Worm (Caenorhabditis elegans) whole organism, mixed stage, embryonic: ENCODE results near the gene fbxa-50.

ENCODE experiments used
- M03D4.4 ChIP-seq: sonication (generic microtip); optimal IDR thresholded peaks from 2 replicates; lab custom pipeline; 2017; ENCODE audit warnings: mild to moderate bottlenecking, missing genetic modification characterization, missing compliant biosample characterization
- bed-3 ChIP-seq: fragments of 200-800 bp; sonication (Bioruptor generic); optimal IDR thresholded peaks from 3 replicates; lab custom pipeline; 2018; ENCODE audit warnings: mild to moderate bottlenecking, missing genetic modification characterization, moderate library complexity, missing compliant biosample characterization
- blmp-1 ChIP-seq: fragments of 150-350 bp; optimal IDR thresholded peaks from 2 replicates; lab custom pipeline; 2014; ENCODE audit warnings: missing biosample characterization, missing genetic modification characterization
- ceh-39 ChIP-seq: fragments of 150-350 bp; optimal IDR thresholded peaks from 2 replicates; lab custom pipeline; 2014; ENCODE audit warnings: missing biosample characterization, missing genetic modification characterization
- ceh-43 ChIP-seq: fragments of 200-800 bp; sonication (Bioruptor generic); optimal IDR thresholded peaks from 2 replicates; lab custom pipeline; 2018; ENCODE audit warnings: mild to moderate bottlenecking, missing genetic modification characterization, moderate library complexity, missing compliant biosample characterization
- ceh-83 ChIP-seq: fragments of 200-800 bp; sonication (Bioruptor generic); optimal IDR thresholded peaks from 2 replicates; lab custom pipeline; 2018; ENCODE audit warnings: mild to moderate bottlenecking, missing genetic modification characterization, missing compliant biosample characterization
- ces-1 ChIP-seq: fragments of 150-350 bp; optimal IDR thresholded peaks from 2 replicates; lab custom pipeline; 2014; ENCODE audit warnings: missing biosample characterization, missing genetic modification reagents, missing genetic modification characterization
- drap-1 ChIP-seq: fragments of 200-800 bp; sonication (Bioruptor generic); optimal IDR thresholded peaks from 3 replicates; lab custom pipeline; 2018; ENCODE audit warnings: mild to moderate bottlenecking, missing genetic modification characterization, missing compliant biosample characterization
- elt-1 ChIP-seq: sonication (generic microtip); optimal IDR thresholded peaks from 2 replicates; lab custom pipeline; 2017; ENCODE audit warnings: missing genetic modification characterization, mild to moderate bottlenecking, missing compliant biosample characterization, antibody characterized with exemption, moderate library complexity, borderline replicate concordance; ENCODE audit not compliant: insufficient read depth
- elt-3 ChIP-seq: fragments of 150-350 bp; optimal IDR thresholded peaks from 2 replicates; lab custom pipeline; 2014; ENCODE audit warnings: missing biosample characterization, missing genetic modification characterization
- flh-1 ChIP-seq: fragments of 200-800 bp; sonication (Bioruptor generic); optimal IDR thresholded peaks from 2 replicates; lab custom pipeline; 2018; ENCODE audit warnings: mild to moderate bottlenecking, missing genetic modification characterization, moderate library complexity, missing compliant biosample characterization
- ham-2 ChIP-seq: fragments of 200-800 bp; sonication (Bioruptor generic); optimal IDR thresholded peaks from 2 replicates; lab custom pipeline; 2018; ENCODE audit warnings: mild to moderate bottlenecking, missing genetic modification characterization, missing compliant biosample characterization
- hlh-1 ChIP-seq: fragments of 150-350 bp; optimal IDR thresholded peaks from 2 replicates; lab custom pipeline; 2014; ENCODE audit warnings: missing biosample characterization, missing genetic modification reagents, missing genetic modification characterization
- lin-13 ChIP-seq: fragments of 150-350 bp; optimal IDR thresholded peaks from 2 replicates; lab custom pipeline; 2014; ENCODE audit warnings: missing biosample characterization, missing genetic modification characterization
- lsy-2 ChIP-seq: fragments of 150-350 bp; optimal IDR thresholded peaks from 2 replicates; lab custom pipeline; 2014; ENCODE audit warnings: missing biosample characterization, missing genetic modification characterization
- mab-5 ChIP-seq: fragments of 150-350 bp; optimal IDR thresholded peaks from 2 replicates; lab custom pipeline; 2014; ENCODE audit warnings: missing biosample characterization, missing genetic modification characterization
- mep-1 ChIP-seq: fragments of 150-350 bp; optimal IDR thresholded peaks from 2 replicates; lab custom pipeline; 2017; ENCODE audit warnings: missing biosample characterization, missing genetic modification reagents, missing genetic modification characterization, inconsistent platforms
- mls-2 ChIP-seq: sonication (generic microtip); optimal IDR thresholded peaks from 2 replicates; lab custom pipeline; 2016; ENCODE audit warnings: mild to moderate bottlenecking, missing genetic modification characterization, moderate library complexity, missing compliant biosample characterization
- nhr-12 ChIP-seq: fragments of 150-350 bp; optimal IDR thresholded peaks from 2 replicates; lab custom pipeline; 2014; ENCODE audit warnings: missing biosample characterization, missing genetic modification characterization
- nhr-237 ChIP-seq: fragments of 150-350 bp; optimal IDR thresholded peaks from 2 replicates; lab custom pipeline; 2014; ENCODE audit warnings: missing biosample characterization, missing genetic modification characterization
- nhr-76 ChIP-seq: sonication (generic microtip); optimal IDR thresholded peaks from 2 replicates; lab custom pipeline; 2017; ENCODE audit warnings: missing biosample characterization, missing genetic modification characterization
- sem-2 ChIP-seq: fragments of 200-800 bp; sonication (Bioruptor generic); optimal IDR thresholded peaks from 2 replicates; lab custom pipeline; 2018; ENCODE audit warnings: mild to moderate bottlenecking, missing genetic modification characterization, missing compliant biosample characterization
- snpc-4 ChIP-seq: fragments of 150-350 bp; optimal IDR thresholded peaks from 2 replicates; lab custom pipeline; 2014; ENCODE audit warnings: missing biosample characterization, missing genetic modification characterization
- sptf-1 ChIP-seq: sonication (generic microtip); optimal IDR thresholded peaks from 2 replicates; lab custom pipeline; 2017; ENCODE audit warnings: mild to moderate bottlenecking, missing genetic modification characterization, moderate library complexity, missing compliant biosample characterization
- unc-120 ChIP-seq: sonication (generic microtip); optimal IDR thresholded peaks from 2 replicates; lab custom pipeline; 2017; ENCODE audit warnings: missing genetic modification characterization, missing compliant biosample characterization; ENCODE audit not compliant: poor library complexity, severe bottlenecking
- unc-39 ChIP-seq: fragments of 150-350 bp; optimal IDR thresholded peaks from 2 replicates; lab custom pipeline; 2014; ENCODE audit warnings: missing biosample characterization, missing genetic modification characterization
- unc-62 ChIP-seq: fragments of 150-350 bp; optimal IDR thresholded peaks from 2 replicates; lab custom pipeline; 2014; ENCODE audit warnings: missing biosample characterization, missing genetic modification reagents, missing genetic modification characterization
- ztf-11 ChIP-seq: fragments of 150-350 bp; optimal IDR thresholded peaks from 2 replicates; lab custom pipeline; 2014; ENCODE audit warnings: missing biosample characterization, missing genetic modification characterization

The fbxa-50 gene

DNA sequence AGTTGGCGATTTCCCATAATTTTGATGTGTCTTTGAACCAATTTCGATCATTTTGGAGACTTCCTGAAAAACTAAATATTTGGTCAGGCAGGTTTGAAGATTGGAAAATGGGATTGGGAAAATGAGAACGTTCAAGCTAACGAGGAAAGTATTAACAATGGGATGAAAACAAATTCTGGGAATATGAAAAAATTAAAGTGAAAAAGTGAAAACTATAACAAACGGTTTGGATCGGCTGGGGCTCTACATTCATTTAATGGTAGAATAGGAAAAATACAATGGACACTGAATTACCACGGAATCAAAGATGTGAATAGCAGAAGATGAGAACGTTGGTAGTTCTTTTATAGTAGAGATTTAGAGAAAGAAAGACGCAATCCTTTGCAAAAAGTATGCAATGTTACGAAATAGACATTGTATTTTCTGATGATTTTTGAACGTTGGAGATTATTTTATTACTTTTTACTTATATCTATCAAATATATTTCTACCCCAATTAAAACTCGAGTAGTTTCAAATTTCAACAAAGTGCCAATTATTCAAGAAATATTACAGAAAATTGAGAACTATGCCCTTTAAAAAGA lies at the start of gene fbxa-50:
Gene fbxa-50, minus strand, starts transcription at position 51 of the 584 bp plus-strand sequence.
- TF ChIP-seq snpc-4 (tag; lab: Kevin White, UChicago) (no peak), nhr-12 (tag; lab: Kevin White, UChicago) (no peak), flh-1 (no peak), unc-39 (tag; lab: Kevin White, UChicago) (no peak), mab-5 (tag; lab: Kevin White, UChicago) (no peak), M03D4.4 (tag; lab: Kevin White, UChicago) (no peak), drap-1 (GFP tag; lab: Kevin White, UChicago) (no peak), ceh-39 (tag; lab: Kevin White, UChicago) (no peak), ztf-11 (tag; lab: Kevin White, UChicago) (no peak), lin-13 (tag; lab: Kevin White, UChicago) (no peak), unc-62 (GFP tag; lab: Kevin White, UChicago) (no peak), sptf-1 (tag; lab: Kevin White, UChicago) (no peak), mls-2 (no peak), nhr-237 (tag; lab: Kevin White, UChicago) (no peak)
- TF ChIP-seq, all 35 proteins: peak for 0

ce11 chrIII:1331894-1332293 lies 43.6 kb upstream of the fbxa-50 start, which contains the start of gene Y82E9BL.19:
Y82E9BL.19 (plus strand) TSS chrIII:1332016.
- TF ChIP-seq ces-1 (no peak), ceh-83 (GFP tag; lab: Kevin White, UChicago) (no peak), elt-3 (tag; lab: Kevin White, UChicago) (no peak), sem-2 (GFP tag; lab: Kevin White, UChicago) (no peak), hlh-1 (tag; lab: Kevin White, UChicago) (no peak), snpc-4 (tag; lab: Kevin White, UChicago) (no peak), lin-13 (tag; lab: Kevin White, UChicago) (no peak), unc-62 (GFP tag; lab: Kevin White, UChicago) (no peak), M03D4.4 (tag; lab: Kevin White, UChicago) (no peak), ham-2 (GFP tag; lab: Kevin White, UChicago) (no peak), unc-39 (tag; lab: Kevin White, UChicago) (no peak), bed-3 (GFP tag; lab: Kevin White, UChicago) (no peak), unc-120 (no peak)

ce11 chrIII:1326490-1326889 lies 38.2 kb upstream of the fbxa-50 start, which contains the start of gene Y82E9BL.18:
Y82E9BL.18 (plus strand) TSS chrIII:1326790.
- no peak for TF ChIP-seq mep-1 (tag; lab: Kevin White, UChicago)
- TF ChIP-seq ham-2 (GFP tag; lab: Kevin White, UChicago), result no peak
- no peak for TF ChIP-seq snpc-4 (tag; lab: Kevin White, UChicago)
- TF ChIP-seq blmp-1, result no peak
- no peak for TF ChIP-seq ceh-83 (GFP tag; lab: Kevin White, UChicago)
- TF ChIP-seq lsy-2 (tag; lab: Kevin White, UChicago), result no peak
- TF ChIP-seq unc-120, result no peak
- TF ChIP-seq mls-2, result no peak
- no peak for TF ChIP-seq ceh-43 (GFP tag; lab: Kevin White, UChicago)
- TF ChIP-seq elt-1 (tag; lab: Kevin White, UChicago), result no peak
- no peak for TF ChIP-seq unc-62 (GFP tag; lab: Kevin White, UChicago)
- TF ChIP-seq nhr-76 (tag; lab: Kevin White, UChicago), result no peak
- no peak for TF ChIP-seq unc-39 (tag; lab: Kevin White, UChicago)
- TF ChIP-seq elt-3 (tag; lab: Kevin White, UChicago), result no peak
- TF ChIP-seq lin-13 (tag; lab: Kevin White, UChicago), result no peak

ce11 chrIII:1324513-1324912 lies 36.2 kb upstream of the fbxa-50 start, which contains the start of gene fbxa-14:
fbxa-14 (minus strand) TSS chrIII:1324613.
- no peak for TF ChIP-seq sptf-1 (tag; lab: Kevin White, UChicago)

DNA sequence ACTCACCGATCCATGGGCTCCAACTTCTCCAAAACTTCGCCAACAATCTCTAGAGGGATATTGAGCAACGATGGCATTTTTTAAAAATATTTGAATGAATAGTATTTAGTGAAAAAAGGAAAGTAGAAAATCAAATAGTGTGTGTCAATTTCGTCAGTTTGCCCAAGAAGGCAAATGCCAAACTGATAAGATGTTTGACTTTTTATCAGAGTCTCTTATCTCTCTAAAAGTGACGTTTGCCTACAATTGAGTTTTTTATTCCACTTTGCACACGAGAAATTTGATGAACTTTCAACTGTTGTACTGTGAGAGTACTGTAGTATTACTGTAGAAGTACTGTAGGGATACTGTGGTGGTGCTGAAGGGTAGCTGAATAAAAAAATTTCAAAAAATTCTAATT lies 35.2 kb upstream of the fbxa-50 start:
- no peak for TF ChIP-seq mab-5 (tag; lab: Kevin White, UChicago)
- TF ChIP-seq lin-13 (tag; lab: Kevin White, UChicago), result no peak
- TF ChIP-seq hlh-1 (tag; lab: Kevin White, UChicago), result no peak
